Fruit fly (Drosophila melanogaster) whole organism, prepupa: ENCODE results near the gene CG13108.

ENCODE experiments used
- Blimp-1 ChIP-seq: fragments of 200-800 bp; sonication (Bioruptor generic); optimal IDR thresholded peaks from 3 replicates; lab custom pipeline; 2017; ENCODE audit warnings: missing biosample characterization, missing genetic modification characterization, mild to moderate bottlenecking, moderate library complexity, missing genetic modification reagents
- CG10631 ChIP-seq: fragments of 200-800 bp; sonication (Bioruptor generic); optimal IDR thresholded peaks from 2 replicates; lab custom pipeline; 2016; ENCODE audit warnings: missing biosample characterization, missing genetic modification characterization
- CG10669 ChIP-seq: fragments of 200-800 bp; sonication (Bioruptor generic); optimal IDR thresholded peaks from 3 replicates; lab custom pipeline; 2018; ENCODE audit warnings: missing biosample characterization, mild to moderate bottlenecking, missing genetic modification characterization, moderate library complexity
- CG11294 ChIP-seq: fragments of 200-800 bp; sonication (Bioruptor generic); IDR thresholded peaks from 2 replicates; pipeline ENCODE4 v1.3.6; 2022; ENCODE audit warnings: missing biosample characterization, missing genetic modification characterization
- CG11762 ChIP-seq: fragments of 200-800 bp; sonication (Bioruptor generic); optimal IDR thresholded peaks from 3 replicates; lab custom pipeline; 2016; ENCODE audit warnings: missing biosample characterization, missing genetic modification characterization; ENCODE audit not compliant: insufficient read depth
- CG15336 ChIP-seq: fragments of 200-800 bp; sonication (Bioruptor generic); IDR thresholded peaks from 2 replicates; pipeline ENCODE4 v1.3.6; 2022; ENCODE audit warnings: missing biosample characterization, missing genetic modification characterization
- CG16779 ChIP-seq: fragments of 200-800 bp; sonication (Bioruptor generic); optimal IDR thresholded peaks from 3 replicates; lab custom pipeline; 2017; ENCODE audit warnings: missing biosample characterization, mild to moderate bottlenecking, missing genetic modification characterization
- CG3032 ChIP-seq: fragments of 200-800 bp; optimal IDR thresholded peaks from 2 replicates; lab custom pipeline; 2019; ENCODE audit warnings: missing biosample characterization, mild to moderate bottlenecking, missing genetic modification characterization, moderate library complexity
- CG31627 ChIP-seq: fragments of 200-800 bp; sonication (Bioruptor generic); optimal IDR thresholded peaks from 3 replicates; lab custom pipeline; 2016; ENCODE audit warnings: missing biosample characterization, missing genetic modification characterization
- CG32006 ChIP-seq: fragments of 200-800 bp; sonication (Bioruptor generic); optimal IDR thresholded peaks from 3 replicates; lab custom pipeline; 2017; ENCODE audit warnings: missing biosample characterization, mild to moderate bottlenecking, missing genetic modification characterization
- CG3919 ChIP-seq: fragments of 200-800 bp; sonication (Bioruptor generic); optimal IDR thresholded peaks from 3 replicates; lab custom pipeline; 2016; ENCODE audit warnings: missing biosample characterization, missing genetic modification characterization
- CG6163 ChIP-seq: fragments of 200-800 bp; sonication (Bioruptor generic); IDR thresholded peaks from 3 replicates; pipeline ENCODE4 v1.3.6; 2022; ENCODE audit warnings: missing biosample characterization, missing genetic modification characterization
- CG6276 ChIP-seq: fragments of 200-800 bp; sonication (Bioruptor generic); optimal IDR thresholded peaks from 2 replicates; lab custom pipeline; 2017; ENCODE audit warnings: missing biosample characterization, mild to moderate bottlenecking, missing genetic modification characterization
- CG6792 ChIP-seq: fragments of 200-800 bp; sonication (Bioruptor generic); optimal IDR thresholded peaks from 3 replicates; lab custom pipeline; 2016; ENCODE audit warnings: missing biosample characterization, missing genetic modification characterization
- CG6854 ChIP-seq: fragments of 200-800 bp; sonication (Bioruptor generic); optimal IDR thresholded peaks from 2 replicates; lab custom pipeline; 2017; ENCODE audit warnings: missing biosample characterization, mild to moderate bottlenecking, missing genetic modification characterization
- CG8319 ChIP-seq: fragments of 200-800 bp; sonication (Bioruptor generic); optimal IDR thresholded peaks from 3 replicates; lab custom pipeline; 2016; ENCODE audit warnings: missing biosample characterization, missing genetic modification characterization
- CG9139 ChIP-seq: fragments of 200-800 bp; sonication (Bioruptor generic); optimal IDR thresholded peaks from 3 replicates; lab custom pipeline; 2017; ENCODE audit warnings: missing biosample characterization, mild to moderate bottlenecking, missing genetic modification characterization
- Eip75B ChIP-seq: fragments of 200-800 bp; sonication (Bioruptor generic); optimal IDR thresholded peaks from 3 replicates; lab custom pipeline; 2016; ENCODE audit warnings: missing biosample characterization, missing genetic modification characterization
- Eip78C ChIP-seq: fragments of 200-800 bp; sonication (Bioruptor generic); peaks from one replicate; lab custom pipeline; 2016; ENCODE audit warnings: missing biosample characterization, missing genetic modification characterization
- Eip93F ChIP-seq: fragments of 200-800 bp; sonication (Bioruptor generic); optimal IDR thresholded peaks from 2 replicates; lab custom pipeline; 2016; ENCODE audit warnings: missing biosample characterization, mild to moderate bottlenecking, missing genetic modification characterization
- Ets21C ChIP-seq: fragments of 200-800 bp; sonication (Bioruptor generic); optimal IDR thresholded peaks from 3 replicates; lab custom pipeline; 2016; ENCODE audit warnings: missing biosample characterization, missing genetic modification characterization
- Ets96B ChIP-seq: fragments of 200-800 bp; optimal IDR thresholded peaks from 2 replicates; lab custom pipeline; 2019; ENCODE audit warnings: missing biosample characterization, mild to moderate bottlenecking, missing genetic modification characterization, moderate library complexity
- Gug ChIP-seq: fragments of 200-800 bp; sonication (Bioruptor generic); IDR thresholded peaks from 2 replicates; pipeline ENCODE4 v1.3.6; 2022; ENCODE audit warnings: missing biosample characterization, missing genetic modification characterization
- Hr38 ChIP-seq: sonication (Bioruptor generic); optimal IDR thresholded peaks from 2 replicates; lab custom pipeline; 2016; ENCODE audit warnings: missing biosample characterization, missing genetic modification characterization
- Hr39 ChIP-seq: fragments of 200-800 bp; sonication (Bioruptor generic); optimal IDR thresholded peaks from 2 replicates; lab custom pipeline; 2016; ENCODE audit warnings: missing biosample characterization, missing genetic modification characterization
- Hr4 ChIP-seq: fragments of 200-800 bp; sonication (Bioruptor generic); optimal IDR thresholded peaks from 3 replicates; lab custom pipeline; 2016; ENCODE audit warnings: missing biosample characterization, missing genetic modification characterization
- Lpt ChIP-seq: fragments of 200-800 bp; sonication (Bioruptor generic); optimal IDR thresholded peaks from 3 replicates; lab custom pipeline; 2016; ENCODE audit warnings: missing biosample characterization, missing genetic modification characterization
- OdsH ChIP-seq: fragments of 200-800 bp; sonication (Bioruptor generic); optimal IDR thresholded peaks from 3 replicates; lab custom pipeline; 2016; ENCODE audit warnings: missing biosample characterization, missing genetic modification characterization
- Sox102F ChIP-seq: fragments of 200-800 bp; sonication (Bioruptor generic); optimal IDR thresholded peaks from 2 replicates; lab custom pipeline; 2016; ENCODE audit warnings: missing biosample characterization, mild to moderate bottlenecking, missing genetic modification characterization
- Sox15 ChIP-seq: fragments of 200-800 bp; sonication (Bioruptor generic); optimal IDR thresholded peaks from 3 replicates; lab custom pipeline; 2016; ENCODE audit warnings: missing biosample characterization, missing genetic modification characterization
- achi ChIP-seq: fragments of 200-800 bp; sonication (Bioruptor generic); optimal IDR thresholded peaks from 3 replicates; lab custom pipeline; 2016; ENCODE audit warnings: missing biosample characterization, missing genetic modification characterization
- acj6 ChIP-seq: fragments of 200-800 bp; sonication (Bioruptor generic); optimal IDR thresholded peaks from 3 replicates; lab custom pipeline; 2016; ENCODE audit warnings: missing biosample characterization, missing genetic modification characterization
- cyc ChIP-seq: fragments of 200-800 bp; sonication (Bioruptor generic); optimal IDR thresholded peaks from 3 replicates; lab custom pipeline; 2016; ENCODE audit warnings: missing biosample characterization, missing genetic modification characterization
- dsx ChIP-seq: fragments of 200-800 bp; optimal IDR thresholded peaks from 3 replicates; lab custom pipeline; 2019; ENCODE audit warnings: missing biosample characterization, mild to moderate bottlenecking, missing genetic modification characterization, moderate library complexity; ENCODE audit not compliant: poor library complexity, severe bottlenecking
- esn ChIP-seq: fragments of 200-800 bp; sonication (Bioruptor generic); optimal IDR thresholded peaks from 2 replicates; lab custom pipeline; 2016; ENCODE audit warnings: missing biosample characterization, mild to moderate bottlenecking, missing genetic modification characterization, moderate library complexity
- fd59A ChIP-seq: fragments of 200-800 bp; sonication (Bioruptor generic); optimal IDR thresholded peaks from 2 replicates; lab custom pipeline; 2017; ENCODE audit warnings: missing biosample characterization, mild to moderate bottlenecking, missing genetic modification characterization, missing genetic modification reagents
- fd85E ChIP-seq: fragments of 200-800 bp; sonication (Bioruptor generic); optimal IDR thresholded peaks from 3 replicates; lab custom pipeline; 2016; ENCODE audit warnings: missing biosample characterization, missing genetic modification characterization
- fkh ChIP-seq: fragments of 200-800 bp; sonication (Bioruptor generic); optimal IDR thresholded peaks from 3 replicates; lab custom pipeline; 2017; ENCODE audit warnings: missing biosample characterization, mild to moderate bottlenecking, missing genetic modification characterization, moderate library complexity
- pdm3 ChIP-seq: fragments of 200-800 bp; sonication (Bioruptor generic); optimal IDR thresholded peaks from 3 replicates; lab custom pipeline; 2016; ENCODE audit warnings: missing biosample characterization, missing genetic modification characterization
- salr ChIP-seq, 2 experiments: fragments of 200-800 bp; sonication (Bioruptor generic); optimal IDR thresholded peaks; 3 replicates each; lab custom pipeline; 2016 to 2018; ENCODE audit warnings: missing biosample characterization in 2 of 2, missing genetic modification characterization in 2 of 2, mild to moderate bottlenecking in 1 of 2
- ss ChIP-seq, 2 experiments: fragments of 200-800 bp; sonication (Bioruptor generic); optimal IDR thresholded peaks; 2 replicates in 1 of 2; 3 replicates in 1 of 2; lab custom pipeline; 2017 to 2018; ENCODE audit warnings: mild to moderate bottlenecking in 2 of 2, missing biosample characterization in 2 of 2, missing genetic modification characterization in 2 of 2, moderate library complexity in 1 of 2
- svp ChIP-seq: fragments of 200-800 bp; sonication (Bioruptor generic); peaks from one replicate; lab custom pipeline; 2016; ENCODE audit warnings: missing biosample characterization, missing genetic modification characterization
- vri ChIP-seq: fragments of 200-800 bp; sonication (Bioruptor generic); optimal IDR thresholded peaks from 3 replicates; lab custom pipeline; 2016; ENCODE audit warnings: missing biosample characterization, mild to moderate bottlenecking, missing genetic modification characterization

Gene CG13108

DNA sequence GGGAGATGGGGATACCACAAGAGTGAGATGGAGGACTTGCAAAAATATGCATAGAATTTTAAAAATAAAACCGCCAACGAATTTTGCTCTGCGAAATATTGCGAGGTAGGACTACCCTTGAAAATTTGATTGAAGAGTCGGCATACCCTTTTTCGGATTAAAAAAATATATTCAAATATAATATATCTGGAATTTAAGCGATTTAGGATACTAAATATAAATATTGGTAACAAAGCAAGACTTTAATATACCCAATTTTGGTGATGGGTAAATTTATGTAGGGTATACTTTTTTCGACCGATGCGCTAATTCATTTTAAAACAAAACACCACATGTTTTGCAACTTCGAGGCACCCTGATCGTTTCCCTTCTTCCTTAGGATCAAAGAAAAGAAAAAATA lies 14.6 kb upstream of the CG13108 start (continued):
- TF ChIP-seq CG3919 (GFP tag; lab: Kevin White, UChicago) (no peak), CG31627 (GFP tag; lab: Kevin White, UChicago) (no peak), CG10631 (GFP tag; lab: Kevin White, UChicago) (peak; percentile 48), esn (GFP tag; lab: Kevin White, UChicago) (peak; percentile 21), acj6 (GFP tag; lab: Kevin White, UChicago) (no peak), Lpt (no peak), CG32006 (peak; percentile 23), Gug (peak; percentile 25; the same call in 1 of the 2 replicates), CG6854 (no peak), Ets21C (GFP tag; lab: Kevin White, UChicago) (no peak), CG15336 (GFP tag; lab: Robert Waterston, UW) (peak; percentile 56), fd59A (GFP tag; lab: Kevin White, UChicago) (no peak), CG10669 (GFP tag; lab: Kevin White, UChicago) (peak; percentile 32), Sox15 (GFP tag; lab: Kevin White, UChicago) (no peak), CG11762 (GFP tag; lab: Kevin White, UChicago) (no peak), pdm3 (peak; percentile 18), fd85E (no peak), OdsH (GFP tag; lab: Kevin White, UChicago) (peak; percentile 12), ss (GFP tag; optimal IDR thresholded peaks at IDR 0.05; lab: Kevin White, UChicago) (no peak), vri (GFP tag; lab: Kevin White, UChicago) (no peak), CG3032 (peak; percentile 26), Hr38 (no peak), Eip93F (GFP tag; lab: Kevin White, UChicago) (no peak), CG11294 (GFP tag; lab: Robert Waterston, UW) (no peak), CG6276 (GFP tag; lab: Kevin White, UChicago) (no peak), Ets96B (peak; percentile 39), achi (GFP tag; lab: Kevin White, UChicago) (peak; percentile 37), CG6792 (no peak), svp (peak; percentile 3), CG16779 (no peak), fkh (GFP tag; lab: Kevin White, UChicago) (no peak), Hr4 (GFP tag; lab: Kevin White, UChicago) (peak; percentile 11), Eip78C (GFP tag; lab: Kevin White, UChicago) (peak; percentile 71), cyc (GFP tag; lab: Kevin White, UChicago) (no peak), salr (GFP tag; optimal IDR thresholded peaks at IDR 0.05; lab: Kevin White, UChicago) (no peak), CG6163 (GFP tag; lab: Robert Waterston, UW) (peak; percentile 66; the same call in 2 of the 3 replicates), CG9139 (no peak), CG8319 (no peak), Hr39 (GFP tag; lab: Kevin White, UChicago) (no peak), Blimp-1 (GFP tag; lab: Kevin White, UChicago) (no peak)

DNA sequence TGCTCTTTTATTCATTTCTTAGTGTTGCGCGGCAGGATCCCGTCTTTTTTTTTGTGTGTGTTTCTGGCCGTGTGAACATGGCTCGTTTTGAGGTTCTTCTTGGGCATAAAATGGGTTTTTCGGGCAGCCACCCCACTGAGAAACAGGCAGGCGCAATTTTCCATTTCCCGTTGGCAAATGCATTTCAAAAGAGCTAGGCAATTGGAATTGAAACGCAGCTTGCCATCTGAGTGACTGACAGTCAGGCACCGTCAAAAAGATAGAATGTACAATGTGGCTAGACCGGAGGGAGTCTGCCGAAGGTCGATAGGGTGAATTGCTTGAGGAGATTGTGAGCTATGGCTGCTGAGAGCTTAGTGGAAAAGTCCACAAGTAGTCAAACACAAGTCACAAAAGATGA lies 13.9 kb upstream of the CG13108 start:
- TF ChIP-seq Sox102F (no peak), dsx (GFP tag; lab: Kevin White, UChicago) (no peak), Eip75B (GFP tag; lab: Kevin White, UChicago) (no peak), svp (peak; percentile 3), CG32006 (no peak)
- TF ChIP-seq, all 60 proteins: peak for 1
